Fruit fly (Drosophila melanogaster): ENCODE measurements around the gene Setd3.

- TF ChIP-seq CTCF (optimal IDR thresholded peaks at IDR 0.05) (no peak), CG8478 (optimal IDR thresholded peaks at IDR 0.05) (no peak)
Observed at dm6 chrX:6990105-6990504, 21.6 kb upstream of the Setd3 start.
